Fruit fly (Drosophila melanogaster) whole organism, embryonic: ENCODE measurements around the gene SCCRO.

Experiments
- Atf6 ChIP-seq: fragments of 200-800 bp; sonication (Bioruptor generic); IDR thresholded peaks from 2 replicates; pipeline ENCODE4 v1.3.6; 2022; ENCODE audit warnings: missing biosample characterization, missing genetic modification characterization
- Bgb ChIP-seq: fragments of 200-800 bp; sonication (Bioruptor generic); IDR thresholded peaks from 2 replicates; pipeline ENCODE4 v1.3.6; 2022; ENCODE audit warnings: missing biosample characterization, missing genetic modification characterization; ENCODE audit not compliant: partially characterized antibody
- Blimp-1 ChIP-seq: fragments of 200-800 bp; sonication (Bioruptor generic); optimal IDR thresholded peaks from 3 replicates; lab custom pipeline; 2018; ENCODE audit warnings: missing biosample characterization, missing genetic modification characterization, mild to moderate bottlenecking, moderate library complexity, missing genetic modification reagents
- Bteb2 ChIP-seq: fragments of 200-800 bp; sonication (Bioruptor generic); optimal IDR thresholded peaks from 2 replicates; lab custom pipeline; 2016; ENCODE audit warnings: missing biosample characterization, missing genetic modification characterization
- C15 ChIP-seq: fragments of 200-800 bp; sonication (Bioruptor generic); IDR thresholded peaks from 3 replicates; pipeline ENCODE4 v1.3.6; 2022; ENCODE audit warnings: missing biosample characterization, missing genetic modification characterization
- CG1024 ChIP-seq: fragments of 200-800 bp; sonication (Bioruptor generic); IDR thresholded peaks from 2 replicates; pipeline ENCODE4 v1.3.6; 2022; ENCODE audit warnings: missing biosample characterization, missing genetic modification characterization
- CG10462 ChIP-seq: fragments of 200-800 bp; sonication (Bioruptor generic); optimal IDR thresholded peaks from 2 replicates; lab custom pipeline; 2016; ENCODE audit warnings: missing biosample characterization, missing genetic modification characterization
- CG12391 ChIP-seq: fragments of 200-800 bp; sonication (Bioruptor generic); optimal IDR thresholded peaks from 3 replicates; lab custom pipeline; 2018; ENCODE audit warnings: missing biosample characterization, mild to moderate bottlenecking, missing genetic modification characterization, moderate library complexity
- CG14965 ChIP-seq: fragments of 200-800 bp; sonication (Bioruptor generic); optimal IDR thresholded peaks from 2 replicates; lab custom pipeline; 2016; ENCODE audit warnings: missing biosample characterization, missing genetic modification characterization, borderline replicate concordance
- CG15073 ChIP-seq: fragments of 200-800 bp; sonication (Bioruptor generic); optimal IDR thresholded peaks from 2 replicates; lab custom pipeline; 2016; ENCODE audit warnings: missing biosample characterization, missing genetic modification characterization
- CG16815 ChIP-seq: fragments of 200-800 bp; sonication (Bioruptor generic); optimal IDR thresholded peaks from 3 replicates; lab custom pipeline; 2017; ENCODE audit warnings: missing biosample characterization, mild to moderate bottlenecking, missing genetic modification characterization
- CG3065 ChIP-seq: fragments of 200-800 bp; sonication (Bioruptor generic); optimal IDR thresholded peaks from 2 replicates; lab custom pipeline; 2016; ENCODE audit warnings: missing biosample characterization, missing genetic modification characterization
- CG31388 ChIP-seq: fragments of 200-800 bp; sonication (Bioruptor generic); optimal IDR thresholded peaks from 2 replicates; lab custom pipeline; 2016; ENCODE audit warnings: missing biosample characterization, missing genetic modification characterization
- CG6254 ChIP-seq: fragments of 200-800 bp; sonication (Bioruptor generic); optimal IDR thresholded peaks from 3 replicates; lab custom pipeline; 2017; ENCODE audit warnings: mild to moderate bottlenecking, missing biosample characterization, missing genetic modification reagents, missing genetic modification characterization
- CG6813 ChIP-seq: fragments of 200-800 bp; sonication (Bioruptor generic); optimal IDR thresholded peaks from 2 replicates; lab custom pipeline; 2017; ENCODE audit warnings: missing biosample characterization, missing genetic modification characterization, mild to moderate bottlenecking, moderate library complexity, missing genetic modification reagents
- CG8924 ChIP-seq: fragments of 200-800 bp; optimal IDR thresholded peaks from 3 replicates; lab custom pipeline; 2019; ENCODE audit warnings: missing biosample characterization, mild to moderate bottlenecking, missing genetic modification characterization, moderate library complexity
- CG9727 ChIP-seq: fragments of 200-800 bp; sonication (Bioruptor generic); optimal IDR thresholded peaks from 3 replicates; lab custom pipeline; 2017; ENCODE audit warnings: missing biosample characterization, mild to moderate bottlenecking, missing genetic modification characterization
- CG9876 ChIP-seq: fragments of 200-800 bp; sonication (Bioruptor generic); optimal IDR thresholded peaks from 2 replicates; lab custom pipeline; 2016; ENCODE audit warnings: missing biosample characterization, missing genetic modification characterization
- Dad ChIP-seq: fragments of 200-800 bp; sonication (Bioruptor generic); optimal IDR thresholded peaks from 3 replicates; lab custom pipeline; 2016; ENCODE audit warnings: missing biosample characterization, missing genetic modification characterization
- Dll ChIP-seq: fragments of 200-800 bp; sonication (Bioruptor generic); IDR thresholded peaks from 4 replicates; pipeline ENCODE4 v1.3.6; 2022; ENCODE audit warnings: missing biosample characterization, missing genetic modification characterization; ENCODE audit not compliant: partially characterized antibody
- Drgx ChIP-seq: fragments of 200-800 bp; sonication (Bioruptor generic); IDR thresholded peaks from 2 replicates; pipeline ENCODE4 v1.3.6; 2022; ENCODE audit warnings: missing biosample characterization, missing genetic modification characterization
- ERR ChIP-seq: fragments of 200-800 bp; sonication (Bioruptor generic); optimal IDR thresholded peaks from 2 replicates; lab custom pipeline; 2016; ENCODE audit warnings: missing biosample characterization, missing genetic modification characterization
- Gsc ChIP-seq: fragments of 200-800 bp; sonication (Bioruptor generic); IDR thresholded peaks from 2 replicates; pipeline ENCODE4 v1.3.6; 2022; ENCODE audit warnings: missing biosample characterization, missing genetic modification characterization
- HHEX ChIP-seq: fragments of 200-800 bp; sonication (Bioruptor generic); optimal IDR thresholded peaks from 3 replicates; lab custom pipeline; 2017; ENCODE audit warnings: missing biosample characterization, mild to moderate bottlenecking, missing genetic modification characterization, missing genetic modification reagents
- HmgZ ChIP-seq: fragments of 200-800 bp; sonication (Bioruptor generic); optimal IDR thresholded peaks from 2 replicates; lab custom pipeline; 2018; ENCODE audit warnings: missing biosample characterization, mild to moderate bottlenecking, missing genetic modification characterization
- Lpt ChIP-seq: fragments of >200 bp; optimal IDR thresholded peaks from 2 replicates; lab custom pipeline; 2018; ENCODE audit warnings: missing biosample characterization, missing genetic modification characterization
- NC2α ChIP-seq: fragments of 200-800 bp; sonication (Bioruptor generic); optimal IDR thresholded peaks from 2 replicates; lab custom pipeline; 2016; ENCODE audit warnings: missing biosample characterization, missing genetic modification characterization
- Six4 ChIP-seq: fragments of 200-800 bp; sonication (Bioruptor generic); optimal IDR thresholded peaks from 2 replicates; lab custom pipeline; 2016; ENCODE audit warnings: missing biosample characterization, missing genetic modification characterization
- Ssrp ChIP-seq: fragments of 200-800 bp; sonication (Bioruptor generic); optimal IDR thresholded peaks from 2 replicates; lab custom pipeline; 2018; ENCODE audit warnings: missing biosample characterization, mild to moderate bottlenecking, missing genetic modification characterization, moderate library complexity
- Tbp ChIP-seq: fragments of >200 bp; optimal IDR thresholded peaks from 2 replicates; lab custom pipeline; 2018; ENCODE audit warnings: missing biosample characterization, missing genetic modification characterization
- cad ChIP-seq: fragments of >200 bp; optimal IDR thresholded peaks from 2 replicates; lab custom pipeline; 2017; ENCODE audit warnings: missing biosample characterization, missing genetic modification characterization
- cato ChIP-seq: fragments of 200-800 bp; sonication (Bioruptor generic); optimal IDR thresholded peaks from 2 replicates; lab custom pipeline; 2016; ENCODE audit warnings: missing biosample characterization, missing genetic modification characterization, borderline replicate concordance
- cwo ChIP-seq: fragments of 200-800 bp; sonication (Bioruptor generic); optimal IDR thresholded peaks from 3 replicates; lab custom pipeline; 2017; ENCODE audit warnings: missing biosample characterization, missing genetic modification characterization, mild to moderate bottlenecking, moderate library complexity, missing genetic modification reagents
- da ChIP-seq: fragments of 200-800 bp; sonication (Bioruptor generic); optimal IDR thresholded peaks from 2 replicates; lab custom pipeline; 2016; ENCODE audit warnings: missing biosample characterization, missing genetic modification characterization
- disco-r ChIP-seq: fragments of 200-800 bp; sonication (Bioruptor generic); optimal IDR thresholded peaks from 2 replicates; lab custom pipeline; 2016; ENCODE audit warnings: missing biosample characterization, missing genetic modification characterization
- dmrt99B ChIP-seq: fragments of 200-800 bp; sonication (Bioruptor generic); optimal IDR thresholded peaks from 2 replicates; lab custom pipeline; 2018; ENCODE audit warnings: missing biosample characterization, mild to moderate bottlenecking, missing genetic modification characterization, moderate library complexity
- ftz-f1 ChIP-seq: fragments of 200-800 bp; sonication (Bioruptor generic); optimal IDR thresholded peaks from 2 replicates; lab custom pipeline; 2016; ENCODE audit warnings: missing biosample characterization, missing genetic modification characterization
- gro ChIP-seq: fragments of 200-800 bp; sonication (Bioruptor generic); optimal IDR thresholded peaks from 2 replicates; lab custom pipeline; 2016; ENCODE audit warnings: missing biosample characterization, missing genetic modification characterization
- kay ChIP-seq: fragments of 200-800 bp; sonication (Bioruptor generic); optimal IDR thresholded peaks from 2 replicates; lab custom pipeline; 2016; ENCODE audit warnings: missing biosample characterization, missing genetic modification characterization
- knrl ChIP-seq: fragments of 200-800 bp; sonication (Bioruptor generic); IDR thresholded peaks from 3 replicates; pipeline ENCODE4 v1.3.6; 2022; ENCODE audit warnings: missing biosample characterization, missing genetic modification characterization; ENCODE audit not compliant: partially characterized antibody
- lmd ChIP-seq: fragments of 200-800 bp; sonication (Bioruptor generic); IDR thresholded peaks from 2 replicates; pipeline ENCODE4 v1.3.6; 2022; ENCODE audit warnings: missing biosample characterization, missing genetic modification characterization
- phol ChIP-seq: fragments of 200-800 bp; sonication (Bioruptor generic); optimal IDR thresholded peaks from 3 replicates; lab custom pipeline; 2018; ENCODE audit warnings: missing biosample characterization, mild to moderate bottlenecking, missing genetic modification characterization, moderate library complexity
- pita ChIP-seq: fragments of 200-800 bp; sonication (Bioruptor generic); optimal IDR thresholded peaks from 2 replicates; lab custom pipeline; 2017; ENCODE audit warnings: missing biosample characterization, mild to moderate bottlenecking, missing genetic modification characterization
- ranshi ChIP-seq: fragments of 200-800 bp; sonication (Bioruptor generic); IDR thresholded peaks from 2 replicates; pipeline ENCODE4 v1.3.6; 2022; ENCODE audit warnings: missing biosample characterization, missing genetic modification characterization
- rib ChIP-seq: fragments of 200-800 bp; sonication (Bioruptor generic); IDR thresholded peaks from 2 replicates; pipeline ENCODE4 v1.3.6; 2022; ENCODE audit warnings: missing biosample characterization, missing genetic modification characterization
- stc ChIP-seq: fragments of 200-800 bp; sonication (Bioruptor generic); IDR thresholded peaks from 2 replicates; pipeline ENCODE4 v1.3.6; 2022; ENCODE audit warnings: missing biosample characterization, missing genetic modification characterization
- unc-4 ChIP-seq: fragments of 200-800 bp; sonication (Bioruptor generic); IDR thresholded peaks from 2 replicates; pipeline ENCODE4 v1.3.6; 2022; ENCODE audit warnings: missing biosample characterization, missing genetic modification characterization; ENCODE audit not compliant: partially characterized antibody
- unpg ChIP-seq: fragments of 200-800 bp; sonication (Bioruptor generic); optimal IDR thresholded peaks from 3 replicates; lab custom pipeline; 2018; ENCODE audit warnings: missing biosample characterization, mild to moderate bottlenecking, missing genetic modification characterization, moderate library complexity
- wek ChIP-seq: fragments of 200-800 bp; sonication (Bioruptor generic); optimal IDR thresholded peaks from 3 replicates; lab custom pipeline; 2018; ENCODE audit warnings: missing biosample characterization, mild to moderate bottlenecking, missing genetic modification characterization, moderate library complexity
- zfh1 ChIP-seq: fragments of 200-800 bp; sonication (Bioruptor generic); IDR thresholded peaks from 3 replicates; pipeline ENCODE4 v1.3.6; 2022; ENCODE audit warnings: missing biosample characterization, missing genetic modification characterization
- zfh2 ChIP-seq: fragments of 200-800 bp; sonication (Bioruptor generic); optimal IDR thresholded peaks from 2 replicates; lab custom pipeline; 2016; ENCODE audit warnings: missing biosample characterization, missing genetic modification characterization

SCCRO gene

dm6 chr3L:15595175-15595724 is 32.0 kb downstream of the SCCRO start:
- TF ChIP-seq CG6254: no peak
- peak; percentile 24 for TF ChIP-seq lmd
- no peak for TF ChIP-seq Drgx (GFP tag; lab: Robert Waterston, UW)
- no peak for TF ChIP-seq Atf6
- no peak for TF ChIP-seq CG9727 (GFP tag; lab: Kevin White, UChicago)
- no peak for TF ChIP-seq ERR (GFP tag; lab: Kevin White, UChicago)
- no peak for TF ChIP-seq cad (GFP tag; lab: Kevin White, UChicago)
- TF ChIP-seq Bgb (GFP tag; lab: Robert Waterston, UW): no peak
- TF ChIP-seq CG14965 (GFP tag; lab: Kevin White, UChicago): no peak
- TF ChIP-seq Blimp-1 (GFP tag; lab: Kevin White, UChicago): peak; percentile 9
- no peak for TF ChIP-seq stc (GFP tag; lab: Robert Waterston, UW)
- TF ChIP-seq da (GFP tag; lab: Kevin White, UChicago): no peak
- TF ChIP-seq Dad (GFP tag; lab: Kevin White, UChicago): no peak
- TF ChIP-seq CG31388 (GFP tag; lab: Kevin White, UChicago): no peak
- no peak for TF ChIP-seq Ssrp (tag; lab: Kevin White, UChicago)
- TF ChIP-seq Lpt (GFP tag; lab: Kevin White, UChicago): no peak
- no peak for TF ChIP-seq phol (tag; lab: Kevin White, UChicago)
- TF ChIP-seq unpg (GFP tag; lab: Kevin White, UChicago): no peak
- TF ChIP-seq CG10462: no peak
- no peak for TF ChIP-seq Tbp (GFP tag; lab: Kevin White, UChicago)
- TF ChIP-seq HHEX (GFP tag; lab: Kevin White, UChicago): no peak
- TF ChIP-seq CG12391 (tag; lab: Kevin White, UChicago): peak; percentile 23
- no peak for TF ChIP-seq Dll (GFP tag; lab: Robert Waterston, UW)
- no peak for TF ChIP-seq CG16815 (GFP tag; lab: Kevin White, UChicago)
- no peak for TF ChIP-seq pita (GFP tag; lab: Kevin White, UChicago)
- no peak for TF ChIP-seq ftz-f1 (GFP tag; lab: Kevin White, UChicago)
- peak; percentile 10 for TF ChIP-seq dmrt99B (tag; lab: Kevin White, UChicago)
- 0 out of 3 replicates have a peak, but pooled peaks have one; percentile 34 for TF ChIP-seq zfh1 (GFP tag; lab: Robert Waterston, UW)
- TF ChIP-seq CG3065: no peak
- no peak for TF ChIP-seq knrl (GFP tag; lab: Robert Waterston, UW)
- no peak for TF ChIP-seq rib
- peak; percentile 44; the same call in 1 of the 2 replicates for TF ChIP-seq ranshi (GFP tag; lab: Robert Waterston, UW)
- TF ChIP-seq zfh2 (GFP tag; lab: Kevin White, UChicago): no peak
- TF ChIP-seq CG15073 (GFP tag; lab: Kevin White, UChicago): no peak
- no peak for TF ChIP-seq disco-r (GFP tag; lab: Kevin White, UChicago)
- TF ChIP-seq HmgZ (tag; lab: Kevin White, UChicago): no peak
- TF ChIP-seq C15 (GFP tag; lab: Robert Waterston, UW): no peak
- no peak for TF ChIP-seq CG1024 (GFP tag; lab: Robert Waterston, UW)
- TF ChIP-seq CG8924: peak; percentile 10
- peak; percentile 8 for TF ChIP-seq kay (GFP tag; lab: Kevin White, UChicago)
- TF ChIP-seq Gsc (GFP tag; lab: Robert Waterston, UW): no peak
- no peak for TF ChIP-seq cato (GFP tag; lab: Kevin White, UChicago)
- TF ChIP-seq gro (GFP tag; lab: Kevin White, UChicago): no peak
- TF ChIP-seq NC2α: no peak
- TF ChIP-seq wek: no peak
- no peak for TF ChIP-seq unc-4 (GFP tag; lab: Robert Waterston, UW)
- no peak for TF ChIP-seq CG9876 (GFP tag; lab: Kevin White, UChicago)
- TF ChIP-seq cwo (GFP tag; lab: Kevin White, UChicago): no peak
- no peak for TF ChIP-seq Bteb2 (GFP tag; lab: Kevin White, UChicago)
- TF ChIP-seq Six4 (GFP tag; lab: Kevin White, UChicago): no peak
- TF ChIP-seq CG6813 (GFP tag; lab: Kevin White, UChicago): no peak
